Worm (Caenorhabditis elegans) whole organism, young adult: ENCODE data around the gene col-109.
A peak's percentile ranks its signal among the peaks of the same experiment; 100 is the strongest.

Experiments used
- B0019.2 ChIP-seq: fragments of 200-800 bp; sonication (Bioruptor generic); conservative IDR thresholded peaks from 2 replicates; pipeline ENCODE4 v1.3.6; 2022; ENCODE audit warnings: missing genetic modification reagents, missing genetic modification characterization, missing compliant biosample characterization
- B0336.3 ChIP-seq: fragments of 200-800 bp; sonication (Bioruptor generic); IDR thresholded peaks from 2 replicates; pipeline ENCODE4 v1.3.6; 2022; ENCODE audit warnings: missing genetic modification characterization, missing compliant biosample characterization
- C06A6.2 ChIP-seq: fragments of 200-800 bp; sonication (Bioruptor generic); conservative IDR thresholded peaks from 2 replicates; pipeline ENCODE4 v1.3.6; 2022; ENCODE audit warnings: missing genetic modification characterization, missing compliant biosample characterization
- C17E4.6 ChIP-seq: fragments of 200-800 bp; sonication (Bioruptor generic); IDR thresholded peaks from 2 replicates; pipeline ENCODE4 v1.3.6; 2022; ENCODE audit warnings: missing genetic modification reagents, missing genetic modification characterization, missing compliant biosample characterization
- D2030.7 ChIP-seq: fragments of 200-800 bp; sonication (Bioruptor generic); IDR thresholded peaks from 2 replicates; pipeline ENCODE4 v1.3.6; 2022; ENCODE audit warnings: missing genetic modification reagents, missing genetic modification characterization, missing compliant biosample characterization
- F37B4.10 ChIP-seq: fragments of 200-800 bp; sonication (Bioruptor generic); IDR thresholded peaks from 2 replicates; pipeline ENCODE4 v1.3.6; 2022; ENCODE audit warnings: missing genetic modification characterization, missing compliant biosample characterization
- F52B5.7 ChIP-seq: sonication (generic microtip); optimal IDR thresholded peaks from 2 replicates; lab custom pipeline; 2016; ENCODE audit warnings: mild to moderate bottlenecking, missing genetic modification characterization, missing compliant biosample characterization
- F55B11.4 ChIP-seq: sonication (generic microtip); optimal IDR thresholded peaks from 2 replicates; lab custom pipeline; 2016; ENCODE audit warnings: missing compliant biosample characterization, missing genetic modification characterization, borderline replicate concordance; ENCODE audit not compliant: insufficient read depth
- F57A8.1 ChIP-seq: fragments of 200-800 bp; sonication (Bioruptor generic); optimal IDR thresholded peaks from 2 replicates; lab custom pipeline; 2018; ENCODE audit warnings: mild to moderate bottlenecking, missing genetic modification characterization, moderate library complexity, missing compliant biosample characterization
- Y56A3A.18 ChIP-seq: fragments of 200-800 bp; sonication (Bioruptor generic); IDR thresholded peaks from 2 replicates; pipeline ENCODE4 v1.3.6; 2022; ENCODE audit warnings: missing genetic modification reagents, missing genetic modification characterization, missing compliant biosample characterization
- Y79H2A.3 ChIP-seq: fragments of 200-800 bp; sonication (Bioruptor generic); conservative IDR thresholded peaks from 2 replicates; pipeline ENCODE4 v1.3.6; 2022; ENCODE audit warnings: missing genetic modification reagents, missing genetic modification characterization, missing compliant biosample characterization
- Y95B8A.8 ChIP-seq: fragments of 200-800 bp; sonication (Bioruptor generic); IDR thresholded peaks from 2 replicates; pipeline ENCODE4 v1.3.6; 2022; ENCODE audit warnings: missing genetic modification reagents, missing genetic modification characterization, missing compliant biosample characterization
- ZK185.1 ChIP-seq: sonication (generic microtip); optimal IDR thresholded peaks from 2 replicates; lab custom pipeline; 2016; ENCODE audit warnings: mild to moderate bottlenecking, missing genetic modification characterization, missing compliant biosample characterization; ENCODE audit not compliant: poor library complexity, severe bottlenecking
- akir-1 ChIP-seq: fragments of 200-800 bp; sonication (Bioruptor generic); optimal IDR thresholded peaks from 2 replicates; lab custom pipeline; 2018; ENCODE audit warnings: mild to moderate bottlenecking, missing genetic modification characterization, moderate library complexity, missing compliant biosample characterization
- atf-7 ChIP-seq: sonication (generic microtip); optimal IDR thresholded peaks from 2 replicates; lab custom pipeline; 2017; ENCODE audit warnings: mild to moderate bottlenecking, missing genetic modification characterization, missing compliant biosample characterization
- attf-3 ChIP-seq: fragments of 200-800 bp; sonication (Bioruptor generic); conservative IDR thresholded peaks from 2 replicates; pipeline ENCODE4 v1.3.6; 2022; ENCODE audit warnings: missing genetic modification reagents, missing genetic modification characterization, missing compliant biosample characterization
- bed-2 ChIP-seq: fragments of 200-800 bp; sonication (Bioruptor generic); IDR thresholded peaks from 2 replicates; pipeline ENCODE4 v1.3.6; 2022; ENCODE audit warnings: missing genetic modification reagents, missing genetic modification characterization, missing compliant biosample characterization
- cebp-1 ChIP-seq, 2 experiments: fragments of 200-800 bp in 1 of 2; sonication (Bioruptor generic) in 1 of 2; sonication (generic microtip) in 1 of 2; IDR thresholded peaks in 1 of 2; optimal IDR thresholded peaks in 1 of 2; 2 replicates each; pipeline versions ENCODE4 v1.3.6 to Lab custom; 2017 to 2022; ENCODE audit warnings: missing compliant biosample characterization in 2 of 2, missing genetic modification characterization in 2 of 2, mild to moderate bottlenecking in 1 of 2, missing genetic modification reagents in 1 of 2, moderate library complexity in 1 of 2
- ceh-27 ChIP-seq: fragments of 200-800 bp; sonication (Bioruptor generic); optimal IDR thresholded peaks from 2 replicates; lab custom pipeline; 2018; ENCODE audit warnings: mild to moderate bottlenecking, missing genetic modification characterization, moderate library complexity, missing compliant biosample characterization
- ceh-40 ChIP-seq: fragments of 200-800 bp; sonication (Bioruptor generic); IDR thresholded peaks from 2 replicates; pipeline ENCODE4 v1.3.6; 2022; ENCODE audit warnings: missing genetic modification characterization, missing compliant biosample characterization
- ceh-79 ChIP-seq: sonication (generic microtip); optimal IDR thresholded peaks from 2 replicates; lab custom pipeline; 2017; ENCODE audit warnings: mild to moderate bottlenecking, missing genetic modification characterization, missing compliant biosample characterization
- efl-1 ChIP-seq: fragments of 150-350 bp; optimal IDR thresholded peaks from 2 replicates; lab custom pipeline; 2014; ENCODE audit warnings: missing biosample characterization, missing genetic modification reagents, missing genetic modification characterization
- fkh-3 ChIP-seq: sonication (generic microtip); optimal IDR thresholded peaks from 2 replicates; lab custom pipeline; 2016; ENCODE audit warnings: mild to moderate bottlenecking, missing genetic modification characterization, missing compliant biosample characterization
- gei-17 ChIP-seq: fragments of 200-800 bp; sonication (Bioruptor generic); optimal IDR thresholded peaks from 2 replicates; lab custom pipeline; 2018; ENCODE audit warnings: mild to moderate bottlenecking, missing genetic modification characterization, missing compliant biosample characterization
- hlh-26 ChIP-seq: fragments of 200-800 bp; sonication (Bioruptor generic); conservative IDR thresholded peaks from 2 replicates; pipeline ENCODE4 v1.3.6; 2022; ENCODE audit warnings: missing genetic modification reagents, missing genetic modification characterization, missing compliant biosample characterization
- let-607 ChIP-seq, 2 experiments: fragments of 200-800 bp in 1 of 2; sonication (Bioruptor generic) in 1 of 2; sonication (generic microtip) in 1 of 2; optimal IDR thresholded peaks; 2 replicates each; lab custom pipeline; 2016 to 2018; ENCODE audit warnings: mild to moderate bottlenecking in 2 of 2, missing compliant biosample characterization in 2 of 2, missing genetic modification characterization in 2 of 2, moderate library complexity in 2 of 2, missing genotype in 1 of 2
- lin-26 ChIP-seq: fragments of 200-800 bp; sonication (Bioruptor generic); IDR thresholded peaks from 2 replicates; pipeline ENCODE4 v1.3.6; 2022; ENCODE audit warnings: missing genetic modification reagents, missing genetic modification characterization, missing compliant biosample characterization
- lin-35 ChIP-seq, 3 experiments: fragments of 150-350 bp in 2 of 3; sonication (generic microtip) in 1 of 3; optimal IDR thresholded peaks; 2 replicates each; lab custom pipeline; 2014 to 2018; ENCODE audit warnings: missing biosample characterization in 3 of 3, missing genetic modification characterization in 3 of 3, missing genetic modification reagents in 3 of 3
- lin-40 ChIP-seq: sonication (generic microtip); optimal IDR thresholded peaks from 2 replicates; lab custom pipeline; 2016; ENCODE audit warnings: missing genetic modification characterization, mild to moderate bottlenecking, missing compliant biosample characterization, missing genotype, missing genetic modification reagents
- lsl-1 ChIP-seq: fragments of 200-800 bp; sonication (Bioruptor generic); optimal IDR thresholded peaks from 2 replicates; lab custom pipeline; 2018; ENCODE audit warnings: mild to moderate bottlenecking, missing genetic modification characterization, moderate library complexity, missing compliant biosample characterization
- lsy-27 ChIP-seq: sonication (generic microtip); optimal IDR thresholded peaks from 2 replicates; lab custom pipeline; 2017; ENCODE audit warnings: missing genetic modification characterization, mild to moderate bottlenecking, missing compliant biosample characterization, antibody characterized with exemption, missing genotype, borderline replicate concordance; ENCODE audit not compliant: insufficient read depth
- madf-8 ChIP-seq: fragments of 200-800 bp; sonication (Bioruptor generic); conservative IDR thresholded peaks from 2 replicates; pipeline ENCODE4 v1.3.6; 2022; ENCODE audit warnings: missing genetic modification reagents, missing genetic modification characterization, missing compliant biosample characterization
- nfya-2 ChIP-seq: fragments of 200-800 bp; sonication (Bioruptor generic); IDR thresholded peaks from 2 replicates; pipeline ENCODE4 v1.3.6; 2022; ENCODE audit warnings: missing genetic modification reagents, missing genetic modification characterization, missing compliant biosample characterization
- nhr-80 ChIP-seq: sonication (generic microtip); optimal IDR thresholded peaks from 2 replicates; lab custom pipeline; 2016; ENCODE audit warnings: missing genetic modification characterization, missing compliant biosample characterization
- rcor-1 ChIP-seq: fragments of 200-800 bp; sonication (Bioruptor generic); IDR thresholded peaks from 2 replicates; pipeline ENCODE4 v1.3.6; 2022; ENCODE audit warnings: missing genetic modification reagents, missing genetic modification characterization, missing compliant biosample characterization
- repo-1 ChIP-seq: sonication (generic microtip); optimal IDR thresholded peaks from 2 replicates; lab custom pipeline; 2017; ENCODE audit warnings: mild to moderate bottlenecking, missing genetic modification characterization, missing compliant biosample characterization
- snpc-1.1 ChIP-seq: sonication (generic microtip); optimal IDR thresholded peaks from 2 replicates; lab custom pipeline; 2017; ENCODE audit warnings: missing genetic modification characterization, mild to moderate bottlenecking, missing compliant biosample characterization, antibody characterized with exemption, moderate library complexity, missing genotype, missing genetic modification reagents; ENCODE audit not compliant: insufficient read depth
- snpc-4 ChIP-seq, 5 experiments: fragments of 150-350 bp in 1 of 5; sonication (generic microtip) in 4 of 5; optimal IDR thresholded peaks; 2 replicates each; lab custom pipeline; 2014 to 2018; ENCODE audit warnings: missing genetic modification characterization in 5 of 5, missing biosample characterization in 3 of 5, antibody characterized with exemption in 2 of 5, mild to moderate bottlenecking in 2 of 5, missing compliant biosample characterization in 2 of 5, missing genotype in 2 of 5, moderate library complexity in 2 of 5, missing genetic modification reagents in 1 of 5
- tbp1 ChIP-seq: fragments of 200-800 bp; sonication (Bioruptor generic); optimal IDR thresholded peaks from 2 replicates; lab custom pipeline; 2018; ENCODE audit warnings: mild to moderate bottlenecking, missing genetic modification characterization, missing compliant biosample characterization
- tbx-9 ChIP-seq: sonication (generic microtip); optimal IDR thresholded peaks from 2 replicates; lab custom pipeline; 2016; ENCODE audit warnings: borderline replicate concordance, missing genetic modification characterization, inconsistent platforms, missing compliant biosample characterization
- xnd-1 ChIP-seq: sonication (generic microtip); optimal IDR thresholded peaks from 2 replicates; lab custom pipeline; 2016; ENCODE audit warnings: missing genotype, missing genetic modification reagents, missing genetic modification characterization, missing compliant biosample characterization
- zfh-2 ChIP-seq: fragments of 200-800 bp; sonication (Bioruptor generic); conservative IDR thresholded peaks from 2 replicates; pipeline ENCODE4 v1.3.6; 2022; ENCODE audit warnings: missing genetic modification reagents, missing genetic modification characterization, missing compliant biosample characterization
- ztf-26 ChIP-seq: sonication (generic microtip); optimal IDR thresholded peaks from 2 replicates; lab custom pipeline; 2017; ENCODE audit warnings: missing genetic modification characterization, missing compliant biosample characterization

The col-109 gene

ce11 chrIV:1859365-1859982 is 39.4 kb upstream of the col-109 start:
- TF ChIP-seq lin-35 (GFP tag; optimal IDR thresholded peaks at IDR 0.05; lab: Kevin White, UChicago), result no peak
- TF ChIP-seq cebp-1 (GFP tag; IDR thresholded peaks at IDR 0.05; lab: Robert Waterston, UW), result no peak
- TF ChIP-seq cebp-1 (tag; optimal IDR thresholded peaks at IDR 0.05; lab: Kevin White, UChicago), result peak; percentile 0
- TF ChIP-seq ztf-26 (tag; lab: Kevin White, UChicago), result peak; percentile 38
- TF ChIP-seq lin-40, result peak; percentile 13
- peak; percentile 75 for TF ChIP-seq nhr-80

ce11 chrIV:1857866-1858271 is 37.8 kb upstream of the col-109 start:
- TF ChIP-seq Y95B8A.8, result no peak
- TF ChIP-seq B0019.2, result no peak
- no peak for TF ChIP-seq tbx-9 (tag; lab: Kevin White, UChicago)
- no peak for TF ChIP-seq nfya-2 (GFP tag; lab: Robert Waterston, UW)
- TF ChIP-seq bed-2 (GFP tag; lab: Robert Waterston, UW), result no peak
- TF ChIP-seq F52B5.7 (tag; lab: Kevin White, UChicago), result peak; percentile 27
- no peak for TF ChIP-seq snpc-4 (GFP tag; optimal IDR thresholded peaks at IDR 0.05; lab: Kevin White, UChicago)
- peak in 2 of 4 experiments; percentile 24 to 30 for TF ChIP-seq snpc-4 (tag; optimal IDR thresholded peaks at IDR 0.05; lab: Kevin White, UChicago)
- TF ChIP-seq ceh-27 (GFP tag; lab: Kevin White, UChicago), result peak; percentile 46
- TF ChIP-seq let-607 (tag; optimal IDR thresholded peaks at IDR 0.05; lab: Kevin White, UChicago), result peak; percentile 11 to 82
- no peak for TF ChIP-seq ceh-79 (tag; lab: Kevin White, UChicago)
- peak; percentile 34 for TF ChIP-seq tbp1 (GFP tag; lab: Kevin White, UChicago)
- no peak for TF ChIP-seq lsy-27 (tag; lab: Kevin White, UChicago)
- TF ChIP-seq B0336.3, result peak; percentile 57; the same call in 1 of the 2 replicates
- peak; percentile 59; the same call in 1 of the 2 replicates for TF ChIP-seq lin-26 (GFP tag; lab: Robert Waterston, UW)
- no peak for TF ChIP-seq madf-8 (GFP tag; lab: Robert Waterston, UW)
- TF ChIP-seq akir-1 (GFP tag; lab: Kevin White, UChicago), result no peak
- TF ChIP-seq ceh-40 (GFP tag; lab: Robert Waterston, UW), result no peak
- no peak for TF ChIP-seq C17E4.6 (GFP tag; lab: Robert Waterston, UW)
- no peak for TF ChIP-seq F37B4.10
- TF ChIP-seq hlh-26 (GFP tag; lab: Robert Waterston, UW), result no peak
- no peak for TF ChIP-seq D2030.7 (GFP tag; lab: Robert Waterston, UW)
- TF ChIP-seq lsl-1, result no peak
- TF ChIP-seq gei-17, result no peak
- TF ChIP-seq ZK185.1 (tag; lab: Kevin White, UChicago), result no peak
- no peak; the same call in 1 of the 2 replicates for TF ChIP-seq cebp-1 (GFP tag; IDR thresholded peaks at IDR 0.05; lab: Robert Waterston, UW)
- TF ChIP-seq cebp-1 (tag; optimal IDR thresholded peaks at IDR 0.05; lab: Kevin White, UChicago), result peak; percentile 75
- TF ChIP-seq rcor-1 (GFP tag; lab: Robert Waterston, UW), result 0 out of 2 replicates have a peak, but pooled peaks have one; percentile 14
- TF ChIP-seq xnd-1 (tag; lab: Kevin White, UChicago), result no peak
- TF ChIP-seq zfh-2, result peak; percentile 98
- TF ChIP-seq F57A8.1, result no peak
- no peak for TF ChIP-seq C06A6.2 (GFP tag; lab: Robert Waterston, UW)
- TF ChIP-seq F55B11.4 (tag; lab: Kevin White, UChicago), result no peak
- no peak for TF ChIP-seq repo-1 (tag; lab: Kevin White, UChicago)
- TF ChIP-seq Y79H2A.3 (GFP tag; lab: Robert Waterston, UW), result no peak
- TF ChIP-seq fkh-3, result no peak
- no peak for TF ChIP-seq attf-3 (GFP tag; lab: Robert Waterston, UW)
- TF ChIP-seq lin-40, result peak; percentile 65
- TF ChIP-seq atf-7, result peak; percentile 29
- no peak for TF ChIP-seq Y56A3A.18 (GFP tag; lab: Robert Waterston, UW)
- no peak for TF ChIP-seq snpc-1.1
- no peak for TF ChIP-seq efl-1 (GFP tag; lab: Kevin White, UChicago)
